Worm (Caenorhabditis elegans) whole organism, mixed stage, embryonic: Measurements from ENCODE around the gene F21C10.6.

Experiments used
- M03D4.4 ChIP-seq: sonication (generic microtip); optimal IDR thresholded peaks from 2 replicates; lab custom pipeline; 2017; ENCODE audit warnings: mild to moderate bottlenecking, missing genetic modification characterization, missing compliant biosample characterization
- blmp-1 ChIP-seq: fragments of 150-350 bp; optimal IDR thresholded peaks from 2 replicates; lab custom pipeline; 2014; ENCODE audit warnings: missing biosample characterization, missing genetic modification characterization
- ceh-39 ChIP-seq: fragments of 150-350 bp; optimal IDR thresholded peaks from 2 replicates; lab custom pipeline; 2014; ENCODE audit warnings: missing biosample characterization, missing genetic modification characterization
- ceh-43 ChIP-seq: fragments of 200-800 bp; sonication (Bioruptor generic); optimal IDR thresholded peaks from 2 replicates; lab custom pipeline; 2018; ENCODE audit warnings: mild to moderate bottlenecking, missing genetic modification characterization, moderate library complexity, missing compliant biosample characterization
- ceh-83 ChIP-seq: fragments of 200-800 bp; sonication (Bioruptor generic); optimal IDR thresholded peaks from 2 replicates; lab custom pipeline; 2018; ENCODE audit warnings: mild to moderate bottlenecking, missing genetic modification characterization, missing compliant biosample characterization
- ces-1 ChIP-seq: fragments of 150-350 bp; optimal IDR thresholded peaks from 2 replicates; lab custom pipeline; 2014; ENCODE audit warnings: missing biosample characterization, missing genetic modification reagents, missing genetic modification characterization
- cnd-1 ChIP-seq: fragments of 200-800 bp; sonication (Bioruptor generic); optimal IDR thresholded peaks from 2 replicates; lab custom pipeline; 2018; ENCODE audit warnings: mild to moderate bottlenecking, missing genetic modification characterization, missing compliant biosample characterization
- elt-1 ChIP-seq: sonication (generic microtip); optimal IDR thresholded peaks from 2 replicates; lab custom pipeline; 2017; ENCODE audit warnings: missing genetic modification characterization, mild to moderate bottlenecking, missing compliant biosample characterization, antibody characterized with exemption, moderate library complexity, borderline replicate concordance; ENCODE audit not compliant: insufficient read depth
- elt-3 ChIP-seq: fragments of 150-350 bp; optimal IDR thresholded peaks from 2 replicates; lab custom pipeline; 2014; ENCODE audit warnings: missing biosample characterization, missing genetic modification characterization
- flh-1 ChIP-seq: fragments of 200-800 bp; sonication (Bioruptor generic); optimal IDR thresholded peaks from 2 replicates; lab custom pipeline; 2018; ENCODE audit warnings: mild to moderate bottlenecking, missing genetic modification characterization, moderate library complexity, missing compliant biosample characterization
- ham-2 ChIP-seq: fragments of 200-800 bp; sonication (Bioruptor generic); optimal IDR thresholded peaks from 2 replicates; lab custom pipeline; 2018; ENCODE audit warnings: mild to moderate bottlenecking, missing genetic modification characterization, missing compliant biosample characterization
- hlh-1 ChIP-seq: fragments of 150-350 bp; optimal IDR thresholded peaks from 2 replicates; lab custom pipeline; 2014; ENCODE audit warnings: missing biosample characterization, missing genetic modification reagents, missing genetic modification characterization
- lin-13 ChIP-seq: fragments of 150-350 bp; optimal IDR thresholded peaks from 2 replicates; lab custom pipeline; 2014; ENCODE audit warnings: missing biosample characterization, missing genetic modification characterization
- lin-32 ChIP-seq: fragments of 200-800 bp; sonication (Bioruptor generic); optimal IDR thresholded peaks from 2 replicates; lab custom pipeline; 2018; ENCODE audit warnings: mild to moderate bottlenecking, missing genetic modification characterization, missing compliant biosample characterization
- lsy-2 ChIP-seq: fragments of 150-350 bp; optimal IDR thresholded peaks from 2 replicates; lab custom pipeline; 2014; ENCODE audit warnings: missing biosample characterization, missing genetic modification characterization
- mab-5 ChIP-seq: fragments of 150-350 bp; optimal IDR thresholded peaks from 2 replicates; lab custom pipeline; 2014; ENCODE audit warnings: missing biosample characterization, missing genetic modification characterization
- mls-2 ChIP-seq: sonication (generic microtip); optimal IDR thresholded peaks from 2 replicates; lab custom pipeline; 2016; ENCODE audit warnings: mild to moderate bottlenecking, missing genetic modification characterization, moderate library complexity, missing compliant biosample characterization
- nhr-12 ChIP-seq: fragments of 150-350 bp; optimal IDR thresholded peaks from 2 replicates; lab custom pipeline; 2014; ENCODE audit warnings: missing biosample characterization, missing genetic modification characterization
- nhr-2 ChIP-seq: fragments of 150-350 bp; optimal IDR thresholded peaks from 2 replicates; lab custom pipeline; 2014; ENCODE audit warnings: missing biosample characterization, missing genetic modification characterization
- nhr-237 ChIP-seq: fragments of 150-350 bp; optimal IDR thresholded peaks from 2 replicates; lab custom pipeline; 2014; ENCODE audit warnings: missing biosample characterization, missing genetic modification characterization
- nhr-28 ChIP-seq: fragments of 150-350 bp; optimal IDR thresholded peaks from 2 replicates; lab custom pipeline; 2014; ENCODE audit warnings: missing biosample characterization, missing genetic modification characterization
- nhr-76 ChIP-seq: sonication (generic microtip); optimal IDR thresholded peaks from 2 replicates; lab custom pipeline; 2017; ENCODE audit warnings: missing biosample characterization, missing genetic modification characterization
- pha-4 ChIP-seq: fragments of 150-350 bp; optimal IDR thresholded peaks from 2 replicates; lab custom pipeline; 2018; ENCODE audit warnings: missing biosample characterization, missing genetic modification reagents, missing genetic modification characterization
- sem-2 ChIP-seq: fragments of 200-800 bp; sonication (Bioruptor generic); optimal IDR thresholded peaks from 2 replicates; lab custom pipeline; 2018; ENCODE audit warnings: mild to moderate bottlenecking, missing genetic modification characterization, missing compliant biosample characterization
- snpc-4 ChIP-seq: fragments of 150-350 bp; optimal IDR thresholded peaks from 2 replicates; lab custom pipeline; 2014; ENCODE audit warnings: missing biosample characterization, missing genetic modification characterization
- sptf-1 ChIP-seq: sonication (generic microtip); optimal IDR thresholded peaks from 2 replicates; lab custom pipeline; 2017; ENCODE audit warnings: mild to moderate bottlenecking, missing genetic modification characterization, moderate library complexity, missing compliant biosample characterization
- tbx-8 ChIP-seq: fragments of 200-800 bp; sonication (Bioruptor generic); optimal IDR thresholded peaks from 2 replicates; lab custom pipeline; 2018; ENCODE audit warnings: mild to moderate bottlenecking, missing genetic modification characterization, moderate library complexity, missing compliant biosample characterization
- unc-120 ChIP-seq: sonication (generic microtip); optimal IDR thresholded peaks from 2 replicates; lab custom pipeline; 2017; ENCODE audit warnings: missing genetic modification characterization, missing compliant biosample characterization; ENCODE audit not compliant: poor library complexity, severe bottlenecking
- unc-39 ChIP-seq: fragments of 150-350 bp; optimal IDR thresholded peaks from 2 replicates; lab custom pipeline; 2014; ENCODE audit warnings: missing biosample characterization, missing genetic modification characterization
- unc-62 ChIP-seq: fragments of 150-350 bp; optimal IDR thresholded peaks from 2 replicates; lab custom pipeline; 2014; ENCODE audit warnings: missing biosample characterization, missing genetic modification reagents, missing genetic modification characterization
- zip-8 ChIP-seq: fragments of 150-350 bp; optimal IDR thresholded peaks from 2 replicates; lab custom pipeline; 2014; ENCODE audit warnings: missing biosample characterization, missing genetic modification characterization
- ztf-11 ChIP-seq: fragments of 150-350 bp; optimal IDR thresholded peaks from 2 replicates; lab custom pipeline; 2014; ENCODE audit warnings: missing biosample characterization, missing genetic modification characterization

F21C10.6 gene

ce11 chrV:9084252-9084651 is 40.0 kb upstream of the F21C10.6 start:
- TF ChIP-seq lsy-2 (tag; lab: Kevin White, UChicago), result no peak
- no peak for TF ChIP-seq nhr-237 (tag; lab: Kevin White, UChicago)
- TF ChIP-seq lin-32 (GFP tag; lab: Kevin White, UChicago), result no peak
- no peak for TF ChIP-seq ztf-11 (tag; lab: Kevin White, UChicago)
- no peak for TF ChIP-seq mab-5 (tag; lab: Kevin White, UChicago)
- TF ChIP-seq zip-8, result no peak
- TF ChIP-seq ceh-43 (GFP tag; lab: Kevin White, UChicago), result no peak
- no peak for TF ChIP-seq nhr-28
- TF ChIP-seq snpc-4, result no peak
- TF ChIP-seq ceh-83 (GFP tag; lab: Kevin White, UChicago), result no peak
- no peak for TF ChIP-seq nhr-12 (tag; lab: Kevin White, UChicago)
- TF ChIP-seq ceh-39 (tag; lab: Kevin White, UChicago), result no peak
- no peak for TF ChIP-seq sem-2 (GFP tag; lab: Kevin White, UChicago)
- no peak for TF ChIP-seq flh-1 (GFP tag; lab: Kevin White, UChicago)

ce11 chrV:9085845-9086244 is 38.4 kb upstream of the F21C10.6 start:
- TF ChIP-seq cnd-1, result no peak
- no peak for TF ChIP-seq hlh-1 (tag; lab: Kevin White, UChicago)
- TF ChIP-seq pha-4 (tag; lab: Kevin White, UChicago), result no peak
- TF ChIP-seq ceh-43 (GFP tag; lab: Kevin White, UChicago), result no peak
- TF ChIP-seq lin-32 (GFP tag; lab: Kevin White, UChicago), result no peak
- TF ChIP-seq nhr-12 (tag; lab: Kevin White, UChicago), result no peak
- TF ChIP-seq ztf-11 (tag; lab: Kevin White, UChicago), result no peak
- no peak for TF ChIP-seq blmp-1 (tag; lab: Kevin White, UChicago)
- no peak for TF ChIP-seq nhr-28
- TF ChIP-seq tbx-8 (GFP tag; lab: Kevin White, UChicago), result no peak
- TF ChIP-seq nhr-76, result no peak
- no peak for TF ChIP-seq flh-1 (GFP tag; lab: Kevin White, UChicago)
- no peak for TF ChIP-seq ces-1 (GFP tag; lab: Kevin White, UChicago)
- no peak for TF ChIP-seq unc-120 (tag; lab: Kevin White, UChicago)
- TF ChIP-seq unc-62 (GFP tag; lab: Kevin White, UChicago), result no peak

ce11 chrV:9088758-9089157 is 35.5 kb upstream of the F21C10.6 start:
- TF ChIP-seq ham-2 (no peak), elt-3 (tag; lab: Kevin White, UChicago) (no peak), unc-39 (no peak), nhr-2 (tag; lab: Kevin White, UChicago) (no peak), nhr-12 (tag; lab: Kevin White, UChicago) (no peak), mls-2 (tag; lab: Kevin White, UChicago) (peak; percentile 63), sptf-1 (tag; lab: Kevin White, UChicago) (no peak), unc-62 (GFP tag; lab: Kevin White, UChicago) (no peak)
- TF ChIP-seq, all 35 proteins: peak for 1

ce11 chrV:9092209-9092608 is 32.1 kb upstream of the F21C10.6 start, which contains the start of gene T27E4.1:
Gene T27E4.1, plus strand, starts transcription at chrV:9092345.
- TF ChIP-seq ceh-83 (GFP tag; lab: Kevin White, UChicago) (no peak), nhr-28 (no peak), ham-2 (no peak), tbx-8 (GFP tag; lab: Kevin White, UChicago) (no peak), mab-5 (tag; lab: Kevin White, UChicago) (no peak), nhr-12 (tag; lab: Kevin White, UChicago) (no peak), lsy-2 (tag; lab: Kevin White, UChicago) (no peak), M03D4.4 (tag; lab: Kevin White, UChicago) (no peak), lin-13 (no peak), nhr-76 (no peak), sptf-1 (tag; lab: Kevin White, UChicago) (no peak), unc-120 (tag; lab: Kevin White, UChicago) (no peak), sem-2 (GFP tag; lab: Kevin White, UChicago) (no peak), zip-8 (no peak), elt-3 (tag; lab: Kevin White, UChicago) (no peak), elt-1 (tag; lab: Kevin White, UChicago) (no peak), blmp-1 (tag; lab: Kevin White, UChicago) (no peak), ceh-39 (tag; lab: Kevin White, UChicago) (no peak), cnd-1 (no peak), snpc-4 (no peak)
